Worm (Caenorhabditis elegans) whole organism, dauer: ENCODE measurements around the gene his-64.
"Not testable (repeated sequence)": the region's sequence is repeated elsewhere in the genome, so short reads cannot be mapped to it uniquely, and the experiment has no call there.

ENCODE experiments used
- unc-62 ChIP-seq: sonication (generic microtip); optimal IDR thresholded peaks from 2 replicates; lab custom pipeline; 2017; ENCODE audit warnings: missing biosample characterization, missing genetic modification reagents, missing genetic modification characterization

Gene his-64

ce11 chrIV:11406744-11407690 is at the start of gene his-64, which contains the start of gene his-63:
Gene his-64, plus strand, starts transcription at chrIV:11407116.
Gene his-63, minus strand, starts transcription at chrIV:11406861.
- TF ChIP-seq unc-62 (GFP tag; lab: Kevin White, UChicago): not testable (repeated sequence)

- TF ChIP-seq unc-62 (GFP tag; lab: Kevin White, UChicago): no peak
These were observed 47.1 kb upstream of the his-64 start, which contains the start of gene klp-12 for ce11 chrIV:11359769-11360168. Gene klp-12, minus strand, starts transcription at chrIV:11359869.

- TF ChIP-seq unc-62 (GFP tag; lab: Kevin White, UChicago): no peak
These were observed 45.5 kb upstream of the his-64 start, which contains the start of gene T01G1.4 for ce11 chrIV:11361409-11361808. Gene T01G1.4, minus strand, starts transcription at chrIV:11361509.

- no peak for TF ChIP-seq unc-62 (GFP tag; lab: Kevin White, UChicago)
These were observed 42.9 kb upstream of the his-64 start for ce11 chrIV:11363806-11364562.

ce11 chrIV:11371645-11372044 is 35.3 kb upstream of the his-64 start, which contains the start of gene sec-31:
Gene sec-31, minus strand, starts transcription at chrIV:11371792.
- TF ChIP-seq unc-62 (GFP tag; lab: Kevin White, UChicago): no peak

ce11 chrIV:11372366-11372997 is 34.4 kb upstream of the his-64 start, which contains the start of gene cbd-1:
Gene cbd-1, plus strand, starts transcription at chrIV:11372991.
- TF ChIP-seq unc-62 (GFP tag; lab: Kevin White, UChicago): no peak

- no peak for TF ChIP-seq unc-62 (GFP tag; lab: Kevin White, UChicago)
These were observed 31.2 kb upstream of the his-64 start for ce11 chrIV:11375713-11376112.

ce11 chrIV:11377439-11377838 is 29.5 kb upstream of the his-64 start:
- no peak for TF ChIP-seq unc-62 (GFP tag; lab: Kevin White, UChicago)

- TF ChIP-seq unc-62 (GFP tag; lab: Kevin White, UChicago): no peak
These were observed 27.7 kb upstream of the his-64 start, which contains the start of gene fbxb-76 for ce11 chrIV:11379254-11379653. Gene fbxb-76, minus strand, starts transcription at chrIV:11379354.

ce11 chrIV:11388684-11389083 is 18.2 kb upstream of the his-64 start:
- TF ChIP-seq unc-62 (GFP tag; lab: Kevin White, UChicago): no peak

ce11 chrIV:11394243-11394642 is 12.7 kb upstream of the his-64 start, which contains the start of gene tag-89:
Gene tag-89, plus strand, starts transcription at chrIV:11394543.
- TF ChIP-seq unc-62 (GFP tag; lab: Kevin White, UChicago): no peak

- not testable (repeated sequence) for TF ChIP-seq unc-62 (GFP tag; lab: Kevin White, UChicago)
These were observed 8.6 kb upstream of the his-64 start, which contains the start of gene dsl-6 for ce11 chrIV:11398267-11398825. Gene dsl-6, minus strand, starts transcription at chrIV:11398317.

ce11 chrIV:11401482-11401881 is 5.4 kb upstream of the his-64 start:
- TF ChIP-seq unc-62 (GFP tag; lab: Kevin White, UChicago): no peak

- TF ChIP-seq unc-62 (GFP tag; lab: Kevin White, UChicago): no peak
These were observed 3.5 kb upstream of the his-64 start, which contains the start of the genes memi-3 and cyp-31A2 for ce11 chrIV:11403288-11403991. Gene memi-3, minus strand, starts transcription at chrIV:11403338. Gene cyp-31A2, plus strand, starts transcription at chrIV:11403961.
